Worm (Caenorhabditis elegans) whole organism, young adult: ENCODE measurements around the gene E02C12.6.

Source experiments
- D2030.7 ChIP-seq: fragments of 200-800 bp; sonication (Bioruptor generic); IDR thresholded peaks from 2 replicates; pipeline ENCODE4 v1.3.6; 2022; ENCODE audit warnings: missing genetic modification reagents, missing genetic modification characterization, missing compliant biosample characterization
- F23B12.7 ChIP-seq: sonication (generic microtip); optimal IDR thresholded peaks from 2 replicates; lab custom pipeline; 2017; ENCODE audit warnings: missing genetic modification characterization, mild to moderate bottlenecking, missing compliant biosample characterization, antibody characterized with exemption, moderate library complexity; ENCODE audit not compliant: insufficient read depth
- F37B4.10 ChIP-seq: fragments of 200-800 bp; sonication (Bioruptor generic); IDR thresholded peaks from 2 replicates; pipeline ENCODE4 v1.3.6; 2022; ENCODE audit warnings: missing genetic modification characterization, missing compliant biosample characterization
- F52B5.7 ChIP-seq: sonication (generic microtip); optimal IDR thresholded peaks from 2 replicates; lab custom pipeline; 2016; ENCODE audit warnings: mild to moderate bottlenecking, missing genetic modification characterization, missing compliant biosample characterization
- F55B11.4 ChIP-seq: sonication (generic microtip); optimal IDR thresholded peaks from 2 replicates; lab custom pipeline; 2016; ENCODE audit warnings: missing compliant biosample characterization, missing genetic modification characterization, borderline replicate concordance; ENCODE audit not compliant: insufficient read depth
- K11D2.4 ChIP-seq: fragments of 200-800 bp; sonication (Bioruptor generic); IDR thresholded peaks from 2 replicates; pipeline ENCODE4 v1.3.6; 2022; ENCODE audit warnings: missing genetic modification reagents, missing genetic modification characterization, missing compliant biosample characterization
- T26A5.8 ChIP-seq: sonication (generic microtip); optimal IDR thresholded peaks from 2 replicates; lab custom pipeline; 2016; ENCODE audit warnings: missing genetic modification characterization, missing compliant biosample characterization
- Y53G8AR.9 ChIP-seq: fragments of 200-800 bp; sonication (Bioruptor generic); conservative IDR thresholded peaks from 2 replicates; pipeline ENCODE4 v1.3.6; 2022; ENCODE audit warnings: missing genetic modification reagents, missing genetic modification characterization, missing compliant biosample characterization
- ZK185.1 ChIP-seq: sonication (generic microtip); optimal IDR thresholded peaks from 2 replicates; lab custom pipeline; 2016; ENCODE audit warnings: mild to moderate bottlenecking, missing genetic modification characterization, missing compliant biosample characterization; ENCODE audit not compliant: poor library complexity, severe bottlenecking
- akir-1 ChIP-seq: fragments of 200-800 bp; sonication (Bioruptor generic); optimal IDR thresholded peaks from 2 replicates; lab custom pipeline; 2018; ENCODE audit warnings: mild to moderate bottlenecking, missing genetic modification characterization, moderate library complexity, missing compliant biosample characterization
- ama-1 ChIP-seq, 3 experiments: fragments of 150-350 bp in 1 of 3; sonication (generic microtip) in 2 of 3; optimal IDR thresholded peaks; 2 replicates each; lab custom pipeline; 2014 to 2018; ENCODE audit warnings: missing biosample characterization in 2 of 3, missing genetic modification characterization in 2 of 3, missing genetic modification reagents in 2 of 3
- aptf-2 ChIP-seq: fragments of 200-800 bp; sonication (Bioruptor generic); conservative IDR thresholded peaks from 2 replicates; pipeline ENCODE4 v1.3.6; 2022; ENCODE audit warnings: missing genetic modification reagents, missing genetic modification characterization, missing compliant biosample characterization
- attf-5 ChIP-seq: fragments of 200-800 bp; sonication (Bioruptor generic); optimal IDR thresholded peaks from 2 replicates; lab custom pipeline; 2018; ENCODE audit warnings: mild to moderate bottlenecking, missing genetic modification characterization, missing compliant biosample characterization
- ccch-3 ChIP-seq: fragments of 200-800 bp; sonication (Bioruptor generic); optimal IDR thresholded peaks from 2 replicates; lab custom pipeline; 2018; ENCODE audit warnings: mild to moderate bottlenecking, missing genetic modification characterization, missing compliant biosample characterization
- cebp-2 ChIP-seq: fragments of 200-800 bp; sonication (Bioruptor generic); IDR thresholded peaks from 2 replicates; pipeline ENCODE4 v1.3.6; 2022; ENCODE audit warnings: missing genetic modification characterization, missing compliant biosample characterization
- ceh-100 ChIP-seq: fragments of 200-800 bp; sonication (Bioruptor generic); IDR thresholded peaks from 2 replicates; pipeline ENCODE4 v1.3.6; 2022; ENCODE audit warnings: missing genetic modification reagents, missing genetic modification characterization, missing compliant biosample characterization
- ceh-27 ChIP-seq: fragments of 200-800 bp; sonication (Bioruptor generic); optimal IDR thresholded peaks from 2 replicates; lab custom pipeline; 2018; ENCODE audit warnings: mild to moderate bottlenecking, missing genetic modification characterization, moderate library complexity, missing compliant biosample characterization
- chd-7 ChIP-seq: sonication (generic microtip); optimal IDR thresholded peaks from 2 replicates; lab custom pipeline; 2016; ENCODE audit warnings: mild to moderate bottlenecking, missing genetic modification characterization, moderate library complexity, missing compliant biosample characterization
- dox-1 ChIP-seq: fragments of 200-800 bp; sonication (Bioruptor generic); IDR thresholded peaks from 2 replicates; pipeline ENCODE4 v1.3.6; 2022; ENCODE audit warnings: missing genetic modification reagents, missing genetic modification characterization, missing compliant biosample characterization
- dpff-1 ChIP-seq: sonication (generic microtip); optimal IDR thresholded peaks from 2 replicates; lab custom pipeline; 2017; ENCODE audit warnings: mild to moderate bottlenecking, missing genetic modification characterization, missing compliant biosample characterization
- egl-18 ChIP-seq: fragments of 200-800 bp; sonication (Bioruptor generic); IDR thresholded peaks from 2 replicates; pipeline ENCODE4 v1.3.6; 2022; ENCODE audit warnings: missing genetic modification reagents, missing genetic modification characterization, missing compliant biosample characterization
- hlh-26 ChIP-seq: fragments of 200-800 bp; sonication (Bioruptor generic); conservative IDR thresholded peaks from 2 replicates; pipeline ENCODE4 v1.3.6; 2022; ENCODE audit warnings: missing genetic modification reagents, missing genetic modification characterization, missing compliant biosample characterization
- let-607 ChIP-seq, 2 experiments: fragments of 200-800 bp in 1 of 2; sonication (Bioruptor generic) in 1 of 2; sonication (generic microtip) in 1 of 2; optimal IDR thresholded peaks; 2 replicates each; lab custom pipeline; 2016 to 2018; ENCODE audit warnings: mild to moderate bottlenecking in 2 of 2, missing compliant biosample characterization in 2 of 2, missing genetic modification characterization in 2 of 2, moderate library complexity in 2 of 2, missing genotype in 1 of 2
- lin-40 ChIP-seq: sonication (generic microtip); optimal IDR thresholded peaks from 2 replicates; lab custom pipeline; 2016; ENCODE audit warnings: missing genetic modification characterization, mild to moderate bottlenecking, missing compliant biosample characterization, missing genotype, missing genetic modification reagents
- lir-1 ChIP-seq: fragments of 200-800 bp; sonication (Bioruptor generic); conservative IDR thresholded peaks from 2 replicates; pipeline ENCODE4 v1.3.6; 2022; ENCODE audit warnings: missing genetic modification reagents, missing genetic modification characterization, missing compliant biosample characterization
- madf-10 ChIP-seq: sonication (generic microtip); optimal IDR thresholded peaks from 2 replicates; lab custom pipeline; 2016; ENCODE audit warnings: mild to moderate bottlenecking, missing genetic modification characterization, missing compliant biosample characterization
- madf-3 ChIP-seq: fragments of 200-800 bp; sonication (Bioruptor generic); IDR thresholded peaks from 2 replicates; pipeline ENCODE4 v1.3.6; 2022; ENCODE audit warnings: missing genetic modification reagents, missing genetic modification characterization, missing compliant biosample characterization
- madf-8 ChIP-seq: fragments of 200-800 bp; sonication (Bioruptor generic); conservative IDR thresholded peaks from 2 replicates; pipeline ENCODE4 v1.3.6; 2022; ENCODE audit warnings: missing genetic modification reagents, missing genetic modification characterization, missing compliant biosample characterization
- mcd-1 ChIP-seq: fragments of 200-800 bp; sonication (Bioruptor generic); IDR thresholded peaks from 2 replicates; pipeline ENCODE4 v1.3.6; 2022; ENCODE audit warnings: missing genetic modification reagents, missing genetic modification characterization, missing compliant biosample characterization
- mel-28 ChIP-seq: sonication (generic microtip); optimal IDR thresholded peaks from 2 replicates; lab custom pipeline; 2016; ENCODE audit warnings: borderline replicate concordance, mild to moderate bottlenecking, missing genetic modification characterization, missing compliant biosample characterization
- nfya-1 ChIP-seq: sonication (generic microtip); optimal IDR thresholded peaks from 2 replicates; lab custom pipeline; 2017; ENCODE audit warnings: antibody characterized with exemption, missing compliant biosample characterization, missing genetic modification characterization, borderline replicate concordance; ENCODE audit not compliant: insufficient read depth
- nhr-120 ChIP-seq: fragments of 200-800 bp; sonication (Bioruptor generic); IDR thresholded peaks from 2 replicates; pipeline ENCODE4 v1.3.6; 2022; ENCODE audit warnings: missing genetic modification characterization, missing compliant biosample characterization
- nhr-90 ChIP-seq: sonication (generic microtip); optimal IDR thresholded peaks from 2 replicates; lab custom pipeline; 2016; ENCODE audit warnings: missing genotype, mild to moderate bottlenecking, missing genetic modification characterization, missing compliant biosample characterization
- pbrm-1 ChIP-seq: fragments of 200-800 bp; sonication (Bioruptor generic); IDR thresholded peaks from 2 replicates; pipeline ENCODE4 v1.3.6; 2022; ENCODE audit warnings: missing genetic modification reagents, missing genetic modification characterization, missing compliant biosample characterization
- rec-8 ChIP-seq, 2 experiments: sonication (generic microtip); optimal IDR thresholded peaks; 2 replicates each; lab custom pipeline; 2016; ENCODE audit warnings: mild to moderate bottlenecking in 2 of 2, missing genetic modification characterization in 2 of 2, missing genetic modification reagents in 2 of 2, missing genotype in 2 of 2, missing biosample characterization in 1 of 2, missing compliant biosample characterization in 1 of 2, moderate library complexity in 1 of 2
- rpc-1 ChIP-seq, 2 experiments: fragments of 150-350 bp in 1 of 2; sonication (generic microtip) in 1 of 2; optimal IDR thresholded peaks; 2 replicates each; lab custom pipeline; 2014 to 2018; ENCODE audit warnings: missing biosample characterization in 1 of 2, missing genetic modification characterization in 1 of 2, missing genetic modification reagents in 1 of 2, missing genotype in 1 of 2
- snpc-1.1 ChIP-seq: sonication (generic microtip); optimal IDR thresholded peaks from 2 replicates; lab custom pipeline; 2017; ENCODE audit warnings: missing genetic modification characterization, mild to moderate bottlenecking, missing compliant biosample characterization, antibody characterized with exemption, moderate library complexity, missing genotype, missing genetic modification reagents; ENCODE audit not compliant: insufficient read depth
- tbx-9 ChIP-seq: sonication (generic microtip); optimal IDR thresholded peaks from 2 replicates; lab custom pipeline; 2016; ENCODE audit warnings: borderline replicate concordance, missing genetic modification characterization, inconsistent platforms, missing compliant biosample characterization
- unc-130 ChIP-seq: sonication (generic microtip); optimal IDR thresholded peaks from 2 replicates; lab custom pipeline; 2016; ENCODE audit warnings: missing genetic modification reagents, missing genetic modification characterization, missing compliant biosample characterization
- unc-62 ChIP-seq: fragments of 150-350 bp; optimal IDR thresholded peaks from 2 replicates; lab custom pipeline; 2014; ENCODE audit warnings: missing biosample characterization, missing genetic modification reagents, missing genetic modification characterization
- ztf-18 ChIP-seq: sonication (generic microtip); optimal IDR thresholded peaks from 2 replicates; lab custom pipeline; 2016; ENCODE audit warnings: missing genotype, mild to moderate bottlenecking, missing genetic modification characterization, missing compliant biosample characterization
- ztf-22 ChIP-seq: fragments of 200-800 bp; sonication (Bioruptor generic); optimal IDR thresholded peaks from 2 replicates; lab custom pipeline; 2018; ENCODE audit warnings: mild to moderate bottlenecking, missing genetic modification characterization, moderate library complexity, missing compliant biosample characterization
- ztf-25 ChIP-seq: fragments of 200-800 bp; sonication (Bioruptor generic); IDR thresholded peaks from 2 replicates; pipeline ENCODE4 v1.3.6; 2022; ENCODE audit warnings: missing genetic modification reagents, missing genetic modification characterization, missing compliant biosample characterization

E02C12.6 gene

DNA sequence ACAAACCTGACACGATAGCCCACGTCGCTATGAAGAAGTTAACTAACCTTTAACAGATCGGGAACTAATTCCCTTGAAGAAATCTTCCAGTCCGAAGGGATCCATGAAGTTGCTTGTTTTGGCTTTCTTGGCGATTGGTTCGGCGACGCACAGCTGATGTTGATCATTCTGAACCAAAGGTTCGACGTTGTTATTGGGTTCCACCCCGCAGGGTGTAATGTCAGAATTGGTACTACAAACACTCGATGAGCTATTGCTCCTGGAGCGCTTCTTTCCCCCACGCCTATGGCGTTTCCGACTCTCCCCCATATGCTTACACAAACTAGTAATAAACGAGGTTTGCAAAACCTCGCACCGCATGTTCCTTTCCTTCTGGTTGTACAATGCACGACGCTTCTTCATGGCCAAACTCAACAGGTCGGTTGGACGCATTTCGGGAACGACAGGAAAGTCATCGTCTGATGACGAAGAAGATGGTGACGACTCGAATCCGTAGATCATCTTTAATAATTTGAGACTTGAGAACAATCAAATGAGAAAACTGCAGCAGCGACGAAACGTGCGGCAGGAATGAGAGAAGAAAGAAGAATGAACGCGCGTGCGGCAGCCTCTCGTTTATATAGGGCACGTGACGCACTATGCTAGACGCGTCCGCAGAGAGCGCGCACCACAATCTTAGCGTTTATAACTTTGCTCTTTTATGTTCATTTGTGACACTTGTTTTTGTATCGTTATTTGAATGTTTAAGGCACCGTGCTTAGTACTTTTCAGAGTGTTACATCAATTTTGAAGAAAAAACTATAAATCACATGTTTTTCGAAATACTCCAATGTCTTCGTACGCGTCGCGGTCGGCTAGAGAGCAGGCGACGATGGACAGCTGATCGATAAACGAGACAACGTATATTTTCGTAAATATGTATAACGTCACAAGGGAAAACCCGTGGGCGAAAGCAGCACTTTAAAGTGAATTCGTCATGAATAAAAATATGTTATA lies 27.0 kb downstream of the E02C12.6 start, which contains the start of gene tos-1:
TSS of gene tos-1 (minus strand) at position 575 of the 996 bp plus-strand sequence.
- TF ChIP-seq dox-1 (GFP tag; lab: Robert Waterston, UW) (peak; percentile 95), unc-62 (GFP tag; lab: Kevin White, UChicago) (peak; percentile 59), F52B5.7 (peak; percentile 81), unc-130 (GFP tag; lab: Kevin White, UChicago) (peak; percentile 21), ztf-25 (0 out of 2 replicates have a peak, but pooled peaks have one; percentile 52), madf-10 (tag; lab: Kevin White, UChicago) (peak; percentile 96), ceh-100 (GFP tag; lab: Robert Waterston, UW) (peak; percentile 66), nhr-120 (GFP tag; lab: Robert Waterston, UW) (no peak), ztf-22 (peak; percentile 93), hlh-26 (GFP tag; lab: Robert Waterston, UW) (no peak), cebp-2 (GFP tag; lab: Robert Waterston, UW) (no peak; the same call in 1 of the 2 replicates), madf-3 (peak; percentile 100), lir-1 (GFP tag; lab: Robert Waterston, UW) (peak; percentile 94), mcd-1 (peak; percentile 88), tbx-9 (no peak), mel-28 (tag; lab: Kevin White, UChicago) (peak; percentile 78), nfya-1 (tag; lab: Kevin White, UChicago) (no peak), ztf-18 (tag; lab: Kevin White, UChicago) (peak; percentile 84), K11D2.4 (GFP tag; lab: Robert Waterston, UW) (peak; percentile 97), ama-1 (optimal IDR thresholded peaks at IDR 0.05; lab: Kevin White, UChicago) (peak; percentile 99), ama-1 (GFP tag; optimal IDR thresholded peaks at IDR 0.05; lab: Kevin White, UChicago) (no peak), pbrm-1 (GFP tag; lab: Robert Waterston, UW) (peak; percentile 98), aptf-2 (GFP tag; lab: Robert Waterston, UW) (0 out of 2 replicates have a peak, but pooled peaks have one; percentile 42), nhr-90 (tag; lab: Kevin White, UChicago) (peak; percentile 92), ccch-3 (GFP tag; lab: Kevin White, UChicago) (peak; percentile 9), F55B11.4 (tag; lab: Kevin White, UChicago) (no peak), ZK185.1 (tag; lab: Kevin White, UChicago) (peak; percentile 89), madf-8 (0 out of 2 replicates have a peak, but pooled peaks have one; percentile 14), F23B12.7 (peak; percentile 91), chd-7 (tag; lab: Kevin White, UChicago) (peak; percentile 98), dpff-1 (tag; lab: Kevin White, UChicago) (peak; percentile 71), snpc-1.1 (tag; lab: Kevin White, UChicago) (no peak), let-607 (tag; optimal IDR thresholded peaks at IDR 0.05; lab: Kevin White, UChicago) (peak; percentile 89 to 90), D2030.7 (GFP tag; lab: Robert Waterston, UW) (peak; percentile 85), attf-5 (peak; percentile 95), F37B4.10 (GFP tag; lab: Robert Waterston, UW) (0 out of 2 replicates have a peak, but pooled peaks have one; percentile 63), lin-40 (tag; lab: Kevin White, UChicago) (peak; percentile 99), ceh-27 (GFP tag; lab: Kevin White, UChicago) (peak; percentile 95), akir-1 (GFP tag; lab: Kevin White, UChicago) (peak; percentile 4), rpc-1 (optimal IDR thresholded peaks at IDR 0.05; lab: Kevin White, UChicago) (no peak), rpc-1 (tag; optimal IDR thresholded peaks at IDR 0.05; lab: Kevin White, UChicago) (no peak), T26A5.8 (no peak), egl-18 (GFP tag; lab: Robert Waterston, UW) (peak; percentile 90), Y53G8AR.9 (GFP tag; lab: Robert Waterston, UW) (peak; percentile 97), rec-8 (tag; optimal IDR thresholded peaks at IDR 0.05; lab: Kevin White, UChicago) (no peak)
